Fruit fly (Drosophila melanogaster) whole organism, pupa: ENCODE results near the gene HIP-R.
"Not testable (repeated sequence)": the region's sequence is repeated elsewhere in the genome, so short reads cannot be mapped to it uniquely, and the experiment has no call there.

Experiments
- CG10348 ChIP-seq: fragments of 200-800 bp; sonication (Bioruptor generic); IDR thresholded peaks from 2 replicates; pipeline ENCODE4 v1.3.6; 2022; ENCODE audit warnings: missing biosample characterization, missing genetic modification characterization
- CG12605 ChIP-seq: fragments of 200-800 bp; sonication (Bioruptor generic); IDR thresholded peaks from 2 replicates; pipeline ENCODE4 v1.3.6; 2022; ENCODE audit warnings: missing biosample characterization, missing genetic modification characterization
- CG13204 ChIP-seq: fragments of 200-800 bp; sonication (Bioruptor generic); optimal IDR thresholded peaks from 2 replicates; lab custom pipeline; 2018; ENCODE audit warnings: missing biosample characterization, mild to moderate bottlenecking, missing genetic modification characterization, moderate library complexity
- CG14655 ChIP-seq: fragments of 200-800 bp; sonication (Bioruptor generic); optimal IDR thresholded peaks from 3 replicates; lab custom pipeline; 2017; ENCODE audit warnings: mild to moderate bottlenecking, missing biosample characterization, missing genetic modification reagents, missing genetic modification characterization
- CG15710 ChIP-seq: fragments of 200-800 bp; sonication (Bioruptor generic); optimal IDR thresholded peaks from 2 replicates; lab custom pipeline; 2018; ENCODE audit warnings: missing biosample characterization, mild to moderate bottlenecking, missing genetic modification characterization, moderate library complexity
- CG17806 ChIP-seq: fragments of 200-800 bp; sonication (Bioruptor generic); optimal IDR thresholded peaks from 2 replicates; lab custom pipeline; 2018; ENCODE audit warnings: missing biosample characterization, mild to moderate bottlenecking, missing genetic modification characterization, moderate library complexity
- CG32121 ChIP-seq: fragments of 200-800 bp; sonication (Bioruptor generic); IDR thresholded peaks from 2 replicates; pipeline ENCODE4 v1.3.6; 2022; ENCODE audit warnings: missing biosample characterization, missing genetic modification characterization
- CG34367 ChIP-seq: fragments of 200-800 bp; sonication (Bioruptor generic); optimal IDR thresholded peaks from 2 replicates; lab custom pipeline; 2018; ENCODE audit warnings: missing biosample characterization, mild to moderate bottlenecking, missing genetic modification characterization
- CG4496 ChIP-seq: fragments of 200-800 bp; sonication (Bioruptor generic); IDR thresholded peaks from 3 replicates; pipeline ENCODE4 v1.3.6; 2022; ENCODE audit warnings: missing biosample characterization, missing genetic modification characterization
- CG8159 ChIP-seq: fragments of 200-800 bp; sonication (Bioruptor generic); optimal IDR thresholded peaks from 3 replicates; lab custom pipeline; 2018; ENCODE audit warnings: missing biosample characterization, mild to moderate bottlenecking, missing genetic modification characterization, moderate library complexity
- CG8301 ChIP-seq: fragments of 200-800 bp; sonication (Bioruptor generic); optimal IDR thresholded peaks from 2 replicates; lab custom pipeline; 2018; ENCODE audit warnings: missing biosample characterization, mild to moderate bottlenecking, missing genetic modification characterization
- CG9948 ChIP-seq: fragments of 200-800 bp; sonication (Bioruptor generic); optimal IDR thresholded peaks from 2 replicates; lab custom pipeline; 2018; ENCODE audit warnings: missing biosample characterization, mild to moderate bottlenecking, missing genetic modification characterization, moderate library complexity
- D1 ChIP-seq: fragments of 200-800 bp; sonication (Bioruptor generic); optimal IDR thresholded peaks from 2 replicates; lab custom pipeline; 2018; ENCODE audit warnings: missing biosample characterization, mild to moderate bottlenecking, missing genetic modification characterization, moderate library complexity
- EcR ChIP-seq: fragments of 200-800 bp; sonication (Bioruptor generic); optimal IDR thresholded peaks from 3 replicates; lab custom pipeline; 2019; ENCODE audit warnings: missing biosample characterization, missing genetic modification characterization, mild to moderate bottlenecking, moderate library complexity, missing genetic modification reagents
- Ets98B ChIP-seq: fragments of 200-800 bp; sonication (Bioruptor generic); IDR thresholded peaks from 2 replicates; pipeline ENCODE4 v1.3.6; 2022; ENCODE audit warnings: missing biosample characterization, missing genetic modification characterization
- Pif1A ChIP-seq: fragments of 200-800 bp; sonication (Bioruptor generic); optimal IDR thresholded peaks from 3 replicates; lab custom pipeline; 2016; ENCODE audit warnings: missing biosample characterization, missing genetic modification characterization
- Pif1B ChIP-seq: fragments of 200-800 bp; sonication (Bioruptor generic); optimal IDR thresholded peaks from 3 replicates; lab custom pipeline; 2016; ENCODE audit warnings: missing biosample characterization, missing genetic modification characterization
- Snoo ChIP-seq: fragments of 200-800 bp; sonication (Bioruptor generic); optimal IDR thresholded peaks from 3 replicates; lab custom pipeline; 2017; ENCODE audit warnings: missing biosample characterization, mild to moderate bottlenecking, missing genetic modification characterization, inconsistent platforms
- fd96Ca ChIP-seq: fragments of 200-800 bp; sonication (Bioruptor generic); IDR thresholded peaks from 3 replicates; pipeline ENCODE4 v1.3.6; 2022; ENCODE audit warnings: missing biosample characterization, missing genetic modification characterization
- gl ChIP-seq: fragments of 200-800 bp; sonication (Bioruptor generic); optimal IDR thresholded peaks from 2 replicates; lab custom pipeline; 2018; ENCODE audit warnings: missing biosample characterization, mild to moderate bottlenecking, missing genetic modification characterization
- rn ChIP-seq: fragments of 200-800 bp; sonication (Bioruptor generic); IDR thresholded peaks from 2 replicates; pipeline ENCODE4 v1.3.6; 2022; ENCODE audit warnings: missing biosample characterization, missing genetic modification characterization

Gene HIP-R

dm6 chrX:3780884-3781283 is 8.9 kb upstream of the HIP-R start:
- TF ChIP-seq Ets98B (GFP tag; lab: Robert Waterston, UW): 0 out of 2 replicates have a peak, but pooled peaks have one; percentile 54
- 0 out of 2 replicates have a peak, but pooled peaks have one; percentile 25 for TF ChIP-seq CG12605 (GFP tag; lab: Robert Waterston, UW)
- peak; percentile 52 for TF ChIP-seq EcR
- no peak for TF ChIP-seq CG9948 (tag; lab: Kevin White, UChicago)
- no peak for TF ChIP-seq CG8159 (tag; lab: Kevin White, UChicago)
- TF ChIP-seq fd96Ca: peak; percentile 8; the same call in 1 of the 3 replicates

dm6 chrX:3788432-3788831 is 1.3 kb upstream of the HIP-R start:
- TF ChIP-seq CG12605 (GFP tag; lab: Robert Waterston, UW) (no peak), Snoo (tag; lab: Kevin White, UChicago) (no peak), Pif1A (GFP tag; lab: Kevin White, UChicago) (no peak), Pif1B (GFP tag; lab: Kevin White, UChicago) (no peak), fd96Ca (no peak), D1 (no peak)

dm6 chrX:3789284-3789683 is 485 bp upstream of the HIP-R start:
- TF ChIP-seq CG10348 (GFP tag; lab: Robert Waterston, UW) (no peak), Pif1B (GFP tag; lab: Kevin White, UChicago) (no peak), rn (GFP tag; lab: Robert Waterston, UW) (no peak), CG8159 (tag; lab: Kevin White, UChicago) (no peak), CG12605 (GFP tag; lab: Robert Waterston, UW) (no peak), CG17806 (tag; lab: Kevin White, UChicago) (no peak), Ets98B (GFP tag; lab: Robert Waterston, UW) (no peak), Pif1A (GFP tag; lab: Kevin White, UChicago) (no peak), CG14655 (GFP tag; lab: Kevin White, UChicago) (no peak), CG32121 (no peak), fd96Ca (no peak), CG8301 (no peak), CG15710 (tag; lab: Kevin White, UChicago) (no peak), CG13204 (GFP tag; lab: Kevin White, UChicago) (no peak), gl (no peak), D1 (no peak)

dm6 chrX:3792923-3793322 is 3.2 kb downstream of the HIP-R start, which contains the start of gene Crg-1:
Gene Crg-1, plus strand, starts transcription at chrX:3793223.
- not testable (repeated sequence) for TF ChIP-seq Pif1B (GFP tag; lab: Kevin White, UChicago); gl; CG8301

- TF ChIP-seq gl; CG14655 (GFP tag; lab: Kevin White, UChicago); CG13204 (GFP tag; lab: Kevin White, UChicago): not testable (repeated sequence)
These were observed 9.2 kb downstream of the HIP-R start, which contains the start of gene HIP for dm6 chrX:3798919-3799318. Gene HIP, plus strand, starts transcription at chrX:3799150.

DNA sequence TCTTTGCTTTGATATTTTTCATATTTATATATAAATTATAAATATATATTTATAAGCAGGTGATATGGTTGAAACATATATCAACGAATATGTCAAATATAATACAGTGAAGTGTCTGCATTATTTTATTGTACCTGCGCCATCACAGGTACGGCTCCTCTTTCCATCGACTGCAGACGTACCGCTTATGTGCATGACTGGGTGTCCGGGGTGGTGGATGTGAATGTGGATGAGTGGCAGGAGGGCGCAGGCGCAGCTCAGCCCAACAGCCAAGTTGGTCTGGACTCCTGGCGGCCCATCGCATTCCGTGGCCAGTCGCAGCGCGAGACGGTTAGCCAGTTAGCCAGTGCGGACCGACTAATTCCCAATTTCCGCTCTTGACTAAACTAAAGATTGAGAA is 12.2 kb downstream of the HIP-R start, which contains the start of gene fd3F:
Gene fd3F (plus strand): TSS at position 301 of the 400 bp plus-strand sequence.
- TF ChIP-seq CG15710 (tag; lab: Kevin White, UChicago); CG34367 (tag; lab: Kevin White, UChicago); CG12605 (GFP tag; lab: Robert Waterston, UW): not testable (repeated sequence)

DNA sequence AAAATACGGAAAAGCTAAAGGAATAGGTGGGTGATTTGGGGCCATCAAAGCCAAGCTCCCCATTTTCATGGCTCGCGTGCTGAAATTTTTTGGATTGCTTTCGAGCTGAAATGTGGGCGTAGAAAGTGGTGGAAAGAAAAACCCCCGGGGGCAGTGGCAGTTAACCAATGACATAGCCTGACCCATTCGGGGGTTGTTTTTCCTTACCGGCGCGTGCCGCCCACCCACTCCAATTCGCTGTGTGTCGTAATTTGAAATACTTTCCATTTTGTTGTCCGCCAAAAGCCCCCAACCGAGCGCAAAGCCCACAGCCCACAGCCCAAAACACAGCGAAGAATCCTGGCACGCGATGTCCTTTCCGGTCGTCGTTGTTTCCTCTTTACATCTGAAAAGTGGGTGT is 18.7 kb downstream of the HIP-R start:
- TF ChIP-seq Ets98B (GFP tag; lab: Robert Waterston, UW) (no peak), Pif1B (GFP tag; lab: Kevin White, UChicago) (no peak), CG10348 (GFP tag; lab: Robert Waterston, UW) (no peak), CG34367 (tag; lab: Kevin White, UChicago) (no peak), CG17806 (tag; lab: Kevin White, UChicago) (no peak), Pif1A (GFP tag; lab: Kevin White, UChicago) (no peak), CG8301 (no peak), CG12605 (GFP tag; lab: Robert Waterston, UW) (no peak), CG15710 (tag; lab: Kevin White, UChicago) (no peak), Snoo (tag; lab: Kevin White, UChicago) (no peak)
- TF ChIP-seq, all 21 proteins: peak for 0

DNA sequence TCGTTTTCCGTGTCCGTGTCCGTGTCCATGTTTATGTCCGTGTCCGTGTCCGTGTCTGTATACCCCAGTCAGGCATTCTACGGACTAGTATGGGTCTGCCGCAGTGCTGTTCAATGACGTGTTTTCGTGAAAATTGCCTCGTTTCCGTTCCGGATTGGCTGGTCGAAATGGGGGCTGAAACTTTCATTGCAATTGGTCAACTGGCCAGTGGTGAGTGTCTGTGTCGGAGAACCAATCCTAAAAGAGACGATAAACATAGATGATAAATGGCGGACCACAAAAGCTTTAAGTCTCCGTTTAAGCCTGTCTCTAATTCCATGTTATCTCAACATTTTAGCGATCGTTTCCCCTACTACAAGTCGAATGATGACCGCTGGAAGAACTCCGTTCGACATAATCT is 19.3 kb downstream of the HIP-R start:
- TF ChIP-seq CG4496 (GFP tag; lab: Robert Waterston, UW) (no peak), rn (GFP tag; lab: Robert Waterston, UW) (no peak), Pif1A (GFP tag; lab: Kevin White, UChicago) (no peak), CG8159 (tag; lab: Kevin White, UChicago) (no peak), CG32121 (no peak), CG10348 (GFP tag; lab: Robert Waterston, UW) (no peak), Snoo (tag; lab: Kevin White, UChicago) (no peak), CG34367 (tag; lab: Kevin White, UChicago) (no peak), EcR (no peak), CG12605 (GFP tag; lab: Robert Waterston, UW) (no peak), fd96Ca (no peak)
- TF ChIP-seq, all 21 proteins: peak for 0
